Worm (Caenorhabditis elegans) whole organism, late embryonic: ENCODE data around the gene C53D6.7.

Experiments used
- ceh-48 ChIP-seq: sonication (generic microtip); optimal IDR thresholded peaks from 2 replicates; lab custom pipeline; 2016; ENCODE audit warnings: missing genetic modification characterization, inconsistent platforms, missing compliant biosample characterization
- dmd-4 ChIP-seq: sonication (generic microtip); optimal IDR thresholded peaks from 2 replicates; lab custom pipeline; 2016; ENCODE audit warnings: borderline replicate concordance, missing genetic modification characterization, missing compliant biosample characterization
- fkh-10 ChIP-seq: fragments of 150-350 bp; optimal IDR thresholded peaks from 2 replicates; lab custom pipeline; 2014; ENCODE audit warnings: missing biosample characterization, missing genetic modification reagents, missing genetic modification characterization
- nhr-11 ChIP-seq: fragments of 150-350 bp; optimal IDR thresholded peaks from 2 replicates; lab custom pipeline; 2014; ENCODE audit warnings: missing biosample characterization, missing genetic modification characterization
- ref-2 ChIP-seq: sonication (generic microtip); optimal IDR thresholded peaks from 2 replicates; lab custom pipeline; 2016; ENCODE audit warnings: missing genetic modification characterization, missing compliant biosample characterization
- tbx-2 ChIP-seq: sonication (generic microtip); optimal IDR thresholded peaks from 2 replicates; lab custom pipeline; 2016; ENCODE audit warnings: missing genetic modification characterization, missing compliant biosample characterization
- ttx-3 ChIP-seq: sonication (generic microtip); optimal IDR thresholded peaks from 2 replicates; lab custom pipeline; 2016; ENCODE audit warnings: missing genetic modification reagents, missing genetic modification characterization, missing compliant biosample characterization

DNA sequence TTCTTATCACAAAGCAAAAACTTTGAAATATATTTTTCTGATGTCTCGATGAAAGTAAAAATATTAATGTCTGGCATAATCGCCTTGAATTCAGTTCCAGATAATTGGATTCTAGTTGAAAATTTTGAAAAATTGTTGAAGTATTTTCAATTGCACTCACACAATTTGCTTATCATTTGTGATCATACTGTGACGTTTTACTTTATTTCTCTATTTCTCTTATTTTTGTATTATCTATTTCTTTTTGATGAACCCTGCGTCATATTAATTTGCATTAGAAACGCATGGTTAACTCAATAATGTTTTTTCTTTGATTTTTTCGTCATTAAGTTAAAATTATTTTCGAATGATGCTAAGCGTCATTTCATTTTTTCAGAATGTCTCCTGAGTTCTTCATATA is 26.7 kb downstream of the C53D6.7 start, which contains the start of gene C53D6.11:
- TF ChIP-seq tbx-2 (tag; lab: Kevin White, UChicago): no peak
- TF ChIP-seq ref-2 (tag; lab: Kevin White, UChicago): no peak
- no peak for TF ChIP-seq nhr-11
- TF ChIP-seq ceh-48: no peak
- no peak for TF ChIP-seq fkh-10
- TF ChIP-seq dmd-4 (tag; lab: Kevin White, UChicago): no peak
- TF ChIP-seq ttx-3 (tag; lab: Kevin White, UChicago): no peak
